Worm (Caenorhabditis elegans) whole organism, young adult: Measurements from ENCODE around the gene csr-1.

Source experiments
- C06A6.2 ChIP-seq: fragments of 200-800 bp; sonication (Bioruptor generic); conservative IDR thresholded peaks from 2 replicates; pipeline ENCODE4 v1.3.6; 2022; ENCODE audit warnings: missing genetic modification characterization, missing compliant biosample characterization
- D2030.7 ChIP-seq: fragments of 200-800 bp; sonication (Bioruptor generic); IDR thresholded peaks from 2 replicates; pipeline ENCODE4 v1.3.6; 2022; ENCODE audit warnings: missing genetic modification reagents, missing genetic modification characterization, missing compliant biosample characterization
- F23B12.7 ChIP-seq: sonication (generic microtip); optimal IDR thresholded peaks from 2 replicates; lab custom pipeline; 2017; ENCODE audit warnings: missing genetic modification characterization, mild to moderate bottlenecking, missing compliant biosample characterization, antibody characterized with exemption, moderate library complexity; ENCODE audit not compliant: insufficient read depth
- F33H1.4 ChIP-seq: fragments of 200-800 bp; sonication (Bioruptor generic); IDR thresholded peaks from 2 replicates; pipeline ENCODE4 v1.3.6; 2022; ENCODE audit warnings: missing genetic modification reagents, missing genetic modification characterization, missing compliant biosample characterization
- F57C9.4 ChIP-seq: sonication (generic microtip); optimal IDR thresholded peaks from 2 replicates; lab custom pipeline; 2017; ENCODE audit warnings: mild to moderate bottlenecking, missing genetic modification characterization, missing compliant biosample characterization
- T07F8.4 ChIP-seq: sonication (generic microtip); optimal IDR thresholded peaks from 2 replicates; lab custom pipeline; 2016; ENCODE audit warnings: mild to moderate bottlenecking, missing genetic modification characterization, moderate library complexity, missing compliant biosample characterization
- Y56A3A.18 ChIP-seq: fragments of 200-800 bp; sonication (Bioruptor generic); IDR thresholded peaks from 2 replicates; pipeline ENCODE4 v1.3.6; 2022; ENCODE audit warnings: missing genetic modification reagents, missing genetic modification characterization, missing compliant biosample characterization
- Y79H2A.3 ChIP-seq: fragments of 200-800 bp; sonication (Bioruptor generic); conservative IDR thresholded peaks from 2 replicates; pipeline ENCODE4 v1.3.6; 2022; ENCODE audit warnings: missing genetic modification reagents, missing genetic modification characterization, missing compliant biosample characterization
- atf-7 ChIP-seq: sonication (generic microtip); optimal IDR thresholded peaks from 2 replicates; lab custom pipeline; 2017; ENCODE audit warnings: mild to moderate bottlenecking, missing genetic modification characterization, missing compliant biosample characterization
- attf-6 ChIP-seq: fragments of 200-800 bp; sonication (Bioruptor generic); IDR thresholded peaks from 2 replicates; pipeline ENCODE4 v1.3.6; 2022; ENCODE audit warnings: missing genetic modification reagents, missing genetic modification characterization, missing compliant biosample characterization
- cebp-1 ChIP-seq, 2 experiments: fragments of 200-800 bp in 1 of 2; sonication (Bioruptor generic) in 1 of 2; sonication (generic microtip) in 1 of 2; IDR thresholded peaks in 1 of 2; optimal IDR thresholded peaks in 1 of 2; 2 replicates each; pipeline versions ENCODE4 v1.3.6 to Lab custom; 2017 to 2022; ENCODE audit warnings: missing compliant biosample characterization in 2 of 2, missing genetic modification characterization in 2 of 2, mild to moderate bottlenecking in 1 of 2, missing genetic modification reagents in 1 of 2, moderate library complexity in 1 of 2
- ceh-100 ChIP-seq: fragments of 200-800 bp; sonication (Bioruptor generic); IDR thresholded peaks from 2 replicates; pipeline ENCODE4 v1.3.6; 2022; ENCODE audit warnings: missing genetic modification reagents, missing genetic modification characterization, missing compliant biosample characterization
- ceh-27 ChIP-seq: fragments of 200-800 bp; sonication (Bioruptor generic); optimal IDR thresholded peaks from 2 replicates; lab custom pipeline; 2018; ENCODE audit warnings: mild to moderate bottlenecking, missing genetic modification characterization, moderate library complexity, missing compliant biosample characterization
- ceh-58 ChIP-seq: fragments of 200-800 bp; sonication (Bioruptor generic); IDR thresholded peaks from 2 replicates; pipeline ENCODE4 v1.3.6; 2022; ENCODE audit warnings: missing genetic modification characterization, missing compliant biosample characterization
- ceh-91 ChIP-seq: fragments of 200-800 bp; sonication (Bioruptor generic); IDR thresholded peaks from 2 replicates; pipeline ENCODE4 v1.3.6; 2022; ENCODE audit warnings: missing genetic modification reagents, missing genetic modification characterization, missing compliant biosample characterization
- dox-1 ChIP-seq: fragments of 200-800 bp; sonication (Bioruptor generic); IDR thresholded peaks from 2 replicates; pipeline ENCODE4 v1.3.6; 2022; ENCODE audit warnings: missing genetic modification reagents, missing genetic modification characterization, missing compliant biosample characterization
- efl-1 ChIP-seq: fragments of 150-350 bp; optimal IDR thresholded peaks from 2 replicates; lab custom pipeline; 2014; ENCODE audit warnings: missing biosample characterization, missing genetic modification reagents, missing genetic modification characterization
- ekl-4 ChIP-seq: fragments of 200-800 bp; sonication (Bioruptor generic); IDR thresholded peaks from 2 replicates; pipeline ENCODE4 v1.3.6; 2022; ENCODE audit warnings: missing genetic modification reagents, missing genetic modification characterization, missing compliant biosample characterization
- ets-4 ChIP-seq: fragments of 200-800 bp; sonication (Bioruptor generic); optimal IDR thresholded peaks from 2 replicates; lab custom pipeline; 2018; ENCODE audit warnings: mild to moderate bottlenecking, missing genetic modification characterization, missing compliant biosample characterization
- gei-17 ChIP-seq: fragments of 200-800 bp; sonication (Bioruptor generic); optimal IDR thresholded peaks from 2 replicates; lab custom pipeline; 2018; ENCODE audit warnings: mild to moderate bottlenecking, missing genetic modification characterization, missing compliant biosample characterization
- hlh-12 ChIP-seq: sonication (generic microtip); optimal IDR thresholded peaks from 2 replicates; lab custom pipeline; 2016; ENCODE audit warnings: missing genetic modification characterization, missing compliant biosample characterization
- hsf-1 ChIP-seq: fragments of 200-800 bp; sonication (Bioruptor generic); IDR thresholded peaks from 2 replicates; pipeline ENCODE4 v1.3.6; 2022; ENCODE audit warnings: missing genetic modification reagents, missing genetic modification characterization, missing compliant biosample characterization
- lag-1 ChIP-seq: fragments of 200-800 bp; sonication (Bioruptor generic); IDR thresholded peaks from 2 replicates; pipeline ENCODE4 v1.3.6; 2022; ENCODE audit warnings: missing genetic modification reagents, missing genetic modification characterization, missing compliant biosample characterization
- let-607 ChIP-seq, 2 experiments: fragments of 200-800 bp in 1 of 2; sonication (Bioruptor generic) in 1 of 2; sonication (generic microtip) in 1 of 2; optimal IDR thresholded peaks; 2 replicates each; lab custom pipeline; 2016 to 2018; ENCODE audit warnings: mild to moderate bottlenecking in 2 of 2, missing compliant biosample characterization in 2 of 2, missing genetic modification characterization in 2 of 2, moderate library complexity in 2 of 2, missing genotype in 1 of 2
- madf-6 ChIP-seq: fragments of 200-800 bp; sonication (Bioruptor generic); IDR thresholded peaks from 2 replicates; pipeline ENCODE4 v1.3.6; 2022; ENCODE audit warnings: missing genetic modification reagents, missing genetic modification characterization, missing compliant biosample characterization
- madf-8 ChIP-seq: fragments of 200-800 bp; sonication (Bioruptor generic); conservative IDR thresholded peaks from 2 replicates; pipeline ENCODE4 v1.3.6; 2022; ENCODE audit warnings: missing genetic modification reagents, missing genetic modification characterization, missing compliant biosample characterization
- mel-28 ChIP-seq: sonication (generic microtip); optimal IDR thresholded peaks from 2 replicates; lab custom pipeline; 2016; ENCODE audit warnings: borderline replicate concordance, mild to moderate bottlenecking, missing genetic modification characterization, missing compliant biosample characterization
- mes-4 ChIP-seq: sonication (generic microtip); optimal IDR thresholded peaks from 2 replicates; lab custom pipeline; 2016; ENCODE audit warnings: missing genotype, missing genetic modification characterization, missing compliant biosample characterization
- nfya-2 ChIP-seq: fragments of 200-800 bp; sonication (Bioruptor generic); IDR thresholded peaks from 2 replicates; pipeline ENCODE4 v1.3.6; 2022; ENCODE audit warnings: missing genetic modification reagents, missing genetic modification characterization, missing compliant biosample characterization
- nhr-179 ChIP-seq: sonication (generic microtip); optimal IDR thresholded peaks from 2 replicates; lab custom pipeline; 2016; ENCODE audit warnings: mild to moderate bottlenecking, missing genetic modification characterization, missing compliant biosample characterization
- nhr-80 ChIP-seq: sonication (generic microtip); optimal IDR thresholded peaks from 2 replicates; lab custom pipeline; 2016; ENCODE audit warnings: missing genetic modification characterization, missing compliant biosample characterization
- sdz-38 ChIP-seq: sonication (generic microtip); optimal IDR thresholded peaks from 2 replicates; lab custom pipeline; 2016; ENCODE audit warnings: missing genotype, missing genetic modification characterization, missing compliant biosample characterization
- unc-130 ChIP-seq: sonication (generic microtip); optimal IDR thresholded peaks from 2 replicates; lab custom pipeline; 2016; ENCODE audit warnings: missing genetic modification reagents, missing genetic modification characterization, missing compliant biosample characterization
- zfh-2 ChIP-seq: fragments of 200-800 bp; sonication (Bioruptor generic); conservative IDR thresholded peaks from 2 replicates; pipeline ENCODE4 v1.3.6; 2022; ENCODE audit warnings: missing genetic modification reagents, missing genetic modification characterization, missing compliant biosample characterization
- zim-3 ChIP-seq: sonication (generic microtip); optimal IDR thresholded peaks from 2 replicates; lab custom pipeline; 2017; ENCODE audit warnings: mild to moderate bottlenecking, missing genetic modification characterization, moderate library complexity, missing compliant biosample characterization
- ztf-18 ChIP-seq: sonication (generic microtip); optimal IDR thresholded peaks from 2 replicates; lab custom pipeline; 2016; ENCODE audit warnings: missing genotype, mild to moderate bottlenecking, missing genetic modification characterization, missing compliant biosample characterization

Gene csr-1

DNA sequence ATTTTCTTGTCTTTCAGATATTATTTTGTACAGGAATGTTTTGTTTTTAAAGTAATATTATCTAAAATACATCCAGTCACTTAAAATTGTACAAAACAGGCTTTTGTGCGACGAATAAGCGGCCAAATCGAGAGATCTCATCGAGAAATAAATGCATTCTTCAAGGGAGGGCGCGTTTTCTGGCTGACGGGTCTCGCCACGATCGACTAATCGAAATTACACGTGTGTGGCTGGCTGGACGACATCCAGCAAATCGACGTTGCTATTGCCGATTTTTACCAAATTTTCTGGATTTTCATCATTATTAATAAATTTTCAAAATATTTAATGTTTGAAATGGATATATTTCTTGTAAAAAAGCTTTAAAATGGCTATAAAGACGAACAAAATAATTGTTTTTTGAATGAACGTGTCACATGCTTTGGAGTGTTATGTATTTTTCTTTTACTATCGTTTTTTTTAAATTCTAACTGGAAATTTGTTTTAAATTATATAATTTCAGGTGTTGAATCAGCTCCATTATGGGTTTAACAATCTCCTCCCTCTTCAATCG lies 25.0 kb downstream of the csr-1 start, which contains the start of gene arf-5:
arf-5 (plus strand) TSS at position 503 of the 553 bp plus-strand sequence.
- peak; percentile 70 to 88 for TF ChIP-seq let-607 (tag; optimal IDR thresholded peaks at IDR 0.05; lab: Kevin White, UChicago)
- no peak for TF ChIP-seq sdz-38 (tag; lab: Kevin White, UChicago)
- TF ChIP-seq C06A6.2 (GFP tag; lab: Robert Waterston, UW), result no peak
- TF ChIP-seq ztf-18 (tag; lab: Kevin White, UChicago), result no peak
- TF ChIP-seq atf-7 (tag; lab: Kevin White, UChicago), result no peak
- no peak for TF ChIP-seq unc-130 (GFP tag; lab: Kevin White, UChicago)
- TF ChIP-seq ets-4 (GFP tag; lab: Kevin White, UChicago), result no peak
- no peak for TF ChIP-seq zfh-2 (GFP tag; lab: Robert Waterston, UW)
- no peak for TF ChIP-seq ceh-91 (GFP tag; lab: Robert Waterston, UW)
- no peak for TF ChIP-seq Y79H2A.3 (GFP tag; lab: Robert Waterston, UW)
- peak; percentile 11 for TF ChIP-seq efl-1
- TF ChIP-seq ceh-100, result no peak
- TF ChIP-seq cebp-1 (GFP tag; IDR thresholded peaks at IDR 0.05; lab: Robert Waterston, UW), result no peak
- no peak for TF ChIP-seq cebp-1 (tag; optimal IDR thresholded peaks at IDR 0.05; lab: Kevin White, UChicago)
- no peak for TF ChIP-seq D2030.7 (GFP tag; lab: Robert Waterston, UW)
- no peak for TF ChIP-seq ekl-4
- TF ChIP-seq hsf-1 (GFP tag; lab: Robert Waterston, UW), result no peak
- TF ChIP-seq F57C9.4 (tag; lab: Kevin White, UChicago), result no peak
- no peak for TF ChIP-seq dox-1 (GFP tag; lab: Robert Waterston, UW)
- TF ChIP-seq T07F8.4, result no peak
- no peak for TF ChIP-seq hlh-12 (tag; lab: Kevin White, UChicago)
- peak; percentile 13 for TF ChIP-seq ceh-27 (GFP tag; lab: Kevin White, UChicago)
- no peak for TF ChIP-seq gei-17
- TF ChIP-seq nhr-179 (tag; lab: Kevin White, UChicago), result no peak
- peak; percentile 2 for TF ChIP-seq nhr-80 (tag; lab: Kevin White, UChicago)
- TF ChIP-seq F33H1.4 (GFP tag; lab: Robert Waterston, UW), result peak; percentile 73
- TF ChIP-seq Y56A3A.18 (GFP tag; lab: Robert Waterston, UW), result no peak
- no peak for TF ChIP-seq zim-3 (tag; lab: Kevin White, UChicago)
- TF ChIP-seq ceh-58, result no peak
- TF ChIP-seq nfya-2 (GFP tag; lab: Robert Waterston, UW), result no peak
- TF ChIP-seq madf-8, result no peak
- TF ChIP-seq mel-28 (tag; lab: Kevin White, UChicago), result no peak
- no peak for TF ChIP-seq mes-4

DNA sequence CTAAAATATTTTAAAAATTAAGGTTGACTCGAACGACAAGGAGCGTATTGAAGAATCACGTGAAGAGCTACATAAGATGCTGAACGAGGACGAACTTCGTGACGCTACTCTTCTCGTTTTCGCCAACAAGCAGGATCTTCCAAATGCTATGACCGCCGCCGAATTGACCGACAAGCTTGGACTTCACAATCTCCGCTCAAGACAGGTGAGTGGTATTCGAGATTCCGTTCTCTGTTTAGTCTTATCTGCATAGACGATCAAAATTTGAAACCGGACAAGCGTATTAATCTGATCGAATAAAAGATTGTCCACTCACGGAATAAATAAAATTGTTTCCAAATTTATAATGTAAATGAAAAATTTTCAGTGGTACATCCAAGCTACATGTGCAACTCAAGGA lies 26.0 kb downstream of the csr-1 start:
- TF ChIP-seq F23B12.7 (tag; lab: Kevin White, UChicago) (no peak), madf-6 (GFP tag; lab: Robert Waterston, UW) (no peak), ceh-58 (0 out of 2 replicates have a peak, but pooled peaks have one; percentile 37), attf-6 (GFP tag; lab: Robert Waterston, UW) (no peak), lag-1 (GFP tag; lab: Robert Waterston, UW) (no peak), zim-3 (tag; lab: Kevin White, UChicago) (no peak)
